Worm (Caenorhabditis elegans): Measurements from ENCODE around the gene C14B1.12.

C14B1.12 gene

DNA sequence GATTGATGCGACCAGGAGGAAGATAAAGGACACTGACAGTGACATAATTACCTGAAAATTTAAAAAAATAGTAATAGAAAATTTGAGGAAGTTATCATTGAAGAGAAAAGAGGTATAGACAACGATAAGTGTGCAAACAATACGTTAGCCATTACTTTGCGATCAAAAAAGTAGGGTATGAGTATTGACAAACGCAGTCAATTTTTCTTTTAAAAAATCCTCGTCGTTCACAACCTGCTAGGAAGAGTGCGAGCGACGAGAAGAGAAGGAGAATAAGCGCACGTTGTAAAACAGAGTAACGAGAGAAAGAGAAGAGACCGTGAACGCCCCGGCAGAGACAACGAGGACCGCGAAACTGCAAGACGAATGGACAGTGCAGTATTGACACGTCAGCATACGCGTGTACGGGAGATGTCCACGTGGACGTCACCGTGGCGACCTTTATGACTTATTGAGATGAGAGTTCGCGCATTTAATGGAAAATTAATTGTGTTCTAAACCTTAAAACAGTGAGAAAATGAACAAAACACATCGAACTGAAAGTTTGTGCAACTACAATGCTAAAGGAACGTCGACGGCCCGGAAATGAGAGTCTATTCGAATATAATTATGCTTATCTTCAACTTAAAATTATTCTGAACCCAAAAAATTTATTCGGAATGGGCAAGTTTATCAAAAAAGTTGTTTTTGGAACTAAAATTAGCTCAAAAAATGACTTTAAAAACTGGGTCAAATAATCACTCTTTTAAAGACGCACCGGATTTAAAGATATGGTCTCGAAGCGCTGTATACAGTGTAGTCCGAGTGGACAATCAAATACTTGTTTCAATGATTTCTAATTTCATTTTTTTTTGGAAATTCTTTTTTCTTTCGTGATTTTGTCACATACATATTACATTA lies 23.1 kb downstream of the C14B1.12 start, which contains the start of the genes pdi-1 and C14B1.2 (continued):
- no peak for TF ChIP-seq lir-3 (tag; optimal IDR thresholded peaks at IDR 0.05)
- no peak for TF ChIP-seq ZK546.5 (tag; optimal IDR thresholded peaks at IDR 0.05)
- 0 out of 2 replicates have a peak, but pooled peaks have one; percentile 51 for TF ChIP-seq tra-1 (GFP tag; IDR thresholded peaks at IDR 0.05)
- no peak for TF ChIP-seq unc-62 (GFP tag; optimal IDR thresholded peaks at IDR 0.05 in 1 of 2)
- TF ChIP-seq unc-62 (tag; optimal IDR thresholded peaks at IDR 0.05) = no peak
- TF ChIP-seq lin-29 (GFP tag; IDR thresholded peaks at IDR 0.05) = no peak
- 0 out of 2 replicates have a peak, but pooled peaks have one; percentile 22 for TF ChIP-seq ceh-20 (GFP tag; IDR thresholded peaks at IDR 0.05)
- TF ChIP-seq mdl-1 (tag; optimal IDR thresholded peaks at IDR 0.05) = peak; percentile 75 to 89
- TF ChIP-seq hif-1 (tag; optimal IDR thresholded peaks at IDR 0.05) = peak in 1 of 2 experiments; percentile 41
- TF ChIP-seq dve-1 (tag; optimal IDR thresholded peaks at IDR 0.05; ENCODE audit: insufficient read depth) = peak; percentile 87
- TF ChIP-seq lin-38 (GFP tag; IDR thresholded peaks at IDR 0.05) = peak; percentile 64
- no peak for TF ChIP-seq nhr-10 (tag; optimal IDR thresholded peaks at IDR 0.05)
- no peak for TF ChIP-seq ceh-32 (tag; optimal IDR thresholded peaks at IDR 0.05; ENCODE audit: poor library complexity)
- peak; percentile 66; the same call in 1 of the 2 replicates for TF ChIP-seq hmg-1.1 (GFP tag; IDR thresholded peaks at IDR 0.05)
- TF ChIP-seq nhr-28 (tag; optimal IDR thresholded peaks at IDR 0.05) = peak; percentile 55
- 0 out of 2 replicates have a peak, but pooled peaks have one; percentile 55 for TF ChIP-seq lim-7 (GFP tag; IDR thresholded peaks at IDR 0.05)
- peak in 1 of 2 experiments; percentile 71 for TF ChIP-seq lsy-2 (tag; optimal IDR thresholded peaks at IDR 0.05)
- no peak for TF ChIP-seq Y105C5A.15 (GFP tag; IDR thresholded peaks at IDR 0.05)
- TF ChIP-seq skn-1 (tag; optimal IDR thresholded peaks at IDR 0.05) = no peak
- no peak for TF ChIP-seq R02D3.7 (tag; optimal IDR thresholded peaks at IDR 0.05)
- no peak for TF ChIP-seq ceh-82 (tag; optimal IDR thresholded peaks at IDR 0.05)
- TF ChIP-seq spr-3 (GFP tag; optimal IDR thresholded peaks at IDR 0.05) = no peak
- peak; percentile 64; the same call in 1 of the 2 replicates for TF ChIP-seq nhr-41 (GFP tag; IDR thresholded peaks at IDR 0.05)
- peak; percentile 10 for TF ChIP-seq nhr-102 (tag; optimal IDR thresholded peaks at IDR 0.05)
- TF ChIP-seq Y75B8A.6 (GFP tag; IDR thresholded peaks at IDR 0.05) = 0 out of 2 replicates have a peak, but pooled peaks have one; percentile 37
- TF ChIP-seq zfp-3 (GFP tag; conservative IDR thresholded peaks at IDR 0.05) = peak; percentile 63; the same call in 1 of the 2 replicates
- peak; percentile 74 for TF ChIP-seq dmd-6 (GFP tag; IDR thresholded peaks at IDR 0.05)
- no peak for TF ChIP-seq F49E8.2 (tag; optimal IDR thresholded peaks at IDR 0.05; ENCODE audit: borderline replicate concordance)
- no peak for TF ChIP-seq nhr-76 (tag; optimal IDR thresholded peaks at IDR 0.05)
- TF ChIP-seq daf-12 (tag; optimal IDR thresholded peaks at IDR 0.05) = no peak
- no peak for TF ChIP-seq zip-2 (tag; optimal IDR thresholded peaks at IDR 0.05)
- no peak for TF ChIP-seq Y5F2A.4 (GFP tag; optimal IDR thresholded peaks at IDR 0.05)
- TF ChIP-seq F10B5.3 (tag; optimal IDR thresholded peaks at IDR 0.05) = no peak
- TF ChIP-seq lin-39 (tag; optimal IDR thresholded peaks at IDR 0.05) = no peak
- peak; percentile 54; the same call in 1 of the 2 replicates for TF ChIP-seq pha-4 (GFP tag; IDR thresholded peaks at IDR 0.05)
- no peak for TF ChIP-seq pha-4 (tag; optimal IDR thresholded peaks at IDR 0.05)
- no peak for TF ChIP-seq ztf-11 (tag; optimal IDR thresholded peaks at IDR 0.05)
- TF ChIP-seq daf-8 (GFP tag; IDR thresholded peaks at IDR 0.05) = no peak
- TF ChIP-seq nhr-42 (GFP tag; IDR thresholded peaks at IDR 0.05) = no peak
- TF ChIP-seq spr-1 (tag; optimal IDR thresholded peaks at IDR 0.05) = peak; percentile 28
- no peak for TF ChIP-seq D1046.2 (GFP tag; IDR thresholded peaks at IDR 0.05)
- TF ChIP-seq ZK337.2 (GFP tag; IDR thresholded peaks at IDR 0.05) = no peak
- TF ChIP-seq ama-1 (optimal IDR thresholded peaks at IDR 0.05) = no peak
- peak; percentile 77 for TF ChIP-seq nhr-6 (tag; optimal IDR thresholded peaks at IDR 0.05)
- no peak for TF ChIP-seq mdt-29 (GFP tag; IDR thresholded peaks at IDR 0.05)
- no peak for TF ChIP-seq fos-1 (tag; optimal IDR thresholded peaks at IDR 0.05)
- TF ChIP-seq nhr-111 (GFP tag; optimal IDR thresholded peaks at IDR 0.05) = no peak
- peak; percentile 59 for TF ChIP-seq lin-13 (GFP tag; optimal IDR thresholded peaks at IDR 0.05)
- TF ChIP-seq ces-1 (GFP tag; optimal IDR thresholded peaks at IDR 0.05) = no peak

All from whole organism, L4 larva.